Worm (Caenorhabditis elegans) whole organism, L1 larva: ENCODE measurements around the gene C27F2.7.

Experiments used
- C16A3.4 ChIP-seq: fragments of 150-350 bp; optimal IDR thresholded peaks from 2 replicates; lab custom pipeline; 2014; ENCODE audit warnings: missing biosample characterization, missing genetic modification characterization
- F16B12.6 ChIP-seq: fragments of 150-350 bp; optimal IDR thresholded peaks from 2 replicates; lab custom pipeline; 2014; ENCODE audit warnings: missing biosample characterization, missing genetic modification characterization
- aha-1 ChIP-seq: fragments of 150-350 bp; optimal IDR thresholded peaks from 2 replicates; lab custom pipeline; 2014; ENCODE audit warnings: missing biosample characterization, missing genetic modification characterization
- alr-1 ChIP-seq: fragments of 200-800 bp; sonication (Bioruptor generic); optimal IDR thresholded peaks from 2 replicates; lab custom pipeline; 2018; ENCODE audit warnings: borderline replicate concordance, mild to moderate bottlenecking, missing genetic modification characterization, missing compliant biosample characterization
- ceh-63 ChIP-seq: fragments of 200-800 bp; sonication (Bioruptor generic); optimal IDR thresholded peaks from 2 replicates; lab custom pipeline; 2018; ENCODE audit warnings: mild to moderate bottlenecking, missing genetic modification characterization, missing compliant biosample characterization
- ceh-82 ChIP-seq, 3 experiments: fragments of 150-350 bp in 1 of 3; sonication (generic microtip) in 2 of 3; optimal IDR thresholded peaks; 2 replicates each; lab custom pipeline; 2014 to 2017; ENCODE audit warnings: missing biosample characterization in 3 of 3, missing genetic modification characterization in 3 of 3
- ceh-88 ChIP-seq: fragments of 200-800 bp; sonication (Bioruptor generic); IDR thresholded peaks from 2 replicates; pipeline ENCODE4 v1.3.6; 2022; ENCODE audit warnings: missing genetic modification characterization, missing compliant biosample characterization
- ceh-90 ChIP-seq: sonication (generic microtip); optimal IDR thresholded peaks from 2 replicates; lab custom pipeline; 2016; ENCODE audit warnings: missing genetic modification characterization, missing compliant biosample characterization
- ces-1 ChIP-seq: fragments of 150-350 bp; optimal IDR thresholded peaks from 2 replicates; lab custom pipeline; 2014; ENCODE audit warnings: missing biosample characterization, missing genetic modification reagents, missing genetic modification characterization
- dpl-1 ChIP-seq, 3 experiments: fragments of 150-350 bp in 2 of 3; sonication (generic microtip) in 1 of 3; optimal IDR thresholded peaks; 2 replicates each; lab custom pipeline; 2014 to 2017; ENCODE audit warnings: missing biosample characterization in 3 of 3, missing genetic modification characterization in 3 of 3, missing genetic modification reagents in 3 of 3
- efl-1 ChIP-seq, 4 experiments: fragments of 150-350 bp; optimal IDR thresholded peaks in 3 of 4; peaks in 1 of 4; 1 replicate in 1 of 4; 2 replicates in 3 of 4; lab custom pipeline; 2014; ENCODE audit warnings: missing biosample characterization in 2 of 4, missing genetic modification characterization in 2 of 4, missing genetic modification reagents in 2 of 4
- egl-13 ChIP-seq: sonication (generic microtip); optimal IDR thresholded peaks from 2 replicates; lab custom pipeline; 2016; ENCODE audit warnings: missing genotype, missing genetic modification reagents, missing genetic modification characterization, missing compliant biosample characterization
- egl-27 ChIP-seq, 2 experiments: fragments of 150-350 bp in 1 of 2; sonication (generic microtip); optimal IDR thresholded peaks; 3 replicates each; lab custom pipeline; 2017 to 2018; ENCODE audit warnings: missing biosample characterization in 2 of 2, missing genetic modification characterization in 2 of 2, missing genetic modification reagents in 2 of 2
- grh-1 ChIP-seq: fragments of 200-800 bp; sonication (Bioruptor generic); IDR thresholded peaks from 2 replicates; pipeline ENCODE4 v1.3.6; 2022; ENCODE audit warnings: missing genetic modification reagents, missing genetic modification characterization, missing compliant biosample characterization
- hlh-4 ChIP-seq: sonication (generic microtip); optimal IDR thresholded peaks from 2 replicates; lab custom pipeline; 2016; ENCODE audit warnings: mild to moderate bottlenecking, missing genetic modification characterization, missing compliant biosample characterization
- irx-1 ChIP-seq: sonication (generic microtip); optimal IDR thresholded peaks from 2 replicates; lab custom pipeline; 2016; ENCODE audit warnings: missing genetic modification characterization, missing compliant biosample characterization
- isw-1 ChIP-seq: fragments of 200-800 bp; sonication (Bioruptor generic); IDR thresholded peaks from 2 replicates; pipeline ENCODE4 v1.3.6; 2022; ENCODE audit warnings: missing genetic modification characterization, missing compliant biosample characterization
- jun-1 ChIP-seq: fragments of 150-350 bp; optimal IDR thresholded peaks from 2 replicates; lab custom pipeline; 2014; ENCODE audit warnings: missing biosample characterization, missing genetic modification reagents, missing genetic modification characterization
- lin-13 ChIP-seq: fragments of 150-350 bp; optimal IDR thresholded peaks from 2 replicates; lab custom pipeline; 2014; ENCODE audit warnings: missing biosample characterization, missing genetic modification reagents, missing genetic modification characterization
- lin-15B ChIP-seq: fragments of 150-350 bp; sonication (generic microtip); optimal IDR thresholded peaks from 3 replicates; lab custom pipeline; 2014; ENCODE audit warnings: missing biosample characterization, missing genetic modification characterization
- lin-35 ChIP-seq, 2 experiments: fragments of 150-350 bp; optimal IDR thresholded peaks; 2 replicates each; lab custom pipeline; 2014; ENCODE audit warnings: missing biosample characterization in 2 of 2, missing genetic modification characterization in 2 of 2, missing genetic modification reagents in 2 of 2
- lsy-2 ChIP-seq, 2 experiments: fragments of 150-350 bp; optimal IDR thresholded peaks; 2 replicates each; lab custom pipeline; 2014; ENCODE audit warnings: missing biosample characterization in 2 of 2, missing genetic modification characterization in 2 of 2
- mdl-1 ChIP-seq, 2 experiments: fragments of 150-350 bp; optimal IDR thresholded peaks; 2 replicates each; lab custom pipeline; 2014 to 2017; ENCODE audit warnings: missing biosample characterization in 2 of 2, missing genetic modification characterization in 2 of 2, inconsistent platforms in 1 of 2
- mep-1 ChIP-seq: fragments of 150-350 bp; optimal IDR thresholded peaks from 2 replicates; lab custom pipeline; 2014; ENCODE audit warnings: missing biosample characterization, missing genetic modification characterization
- nhr-12 ChIP-seq: sonication (generic microtip); optimal IDR thresholded peaks from 2 replicates; lab custom pipeline; 2017; ENCODE audit warnings: missing biosample characterization, missing genetic modification characterization
- nhr-20 ChIP-seq: sonication (generic microtip); optimal IDR thresholded peaks from 2 replicates; lab custom pipeline; 2016; ENCODE audit warnings: mild to moderate bottlenecking, missing genetic modification characterization, missing compliant biosample characterization
- nhr-47 ChIP-seq: sonication (generic microtip); optimal IDR thresholded peaks from 2 replicates; lab custom pipeline; 2016; ENCODE audit warnings: mild to moderate bottlenecking, missing genetic modification characterization, moderate library complexity, missing compliant biosample characterization
- nhr-71 ChIP-seq: sonication (generic microtip); optimal IDR thresholded peaks from 2 replicates; lab custom pipeline; 2016; ENCODE audit warnings: mild to moderate bottlenecking, missing genetic modification characterization, moderate library complexity, missing compliant biosample characterization
- nhr-77 ChIP-seq: fragments of 150-350 bp; optimal IDR thresholded peaks from 2 replicates; lab custom pipeline; 2014; ENCODE audit warnings: missing biosample characterization, missing genetic modification characterization
- nhr-85 ChIP-seq: sonication (generic microtip); peaks from one replicate; lab custom pipeline; 2016; ENCODE audit warnings: missing genetic modification characterization, inconsistent platforms, missing compliant biosample characterization
- rnt-1 ChIP-seq: sonication (generic microtip); optimal IDR thresholded peaks from 2 replicates; lab custom pipeline; 2016; ENCODE audit warnings: mild to moderate bottlenecking, missing genetic modification characterization, moderate library complexity, missing compliant biosample characterization
- sox-4 ChIP-seq: sonication (generic microtip); optimal IDR thresholded peaks from 2 replicates; lab custom pipeline; 2016; ENCODE audit warnings: missing genetic modification characterization, missing compliant biosample characterization
- sup-37 ChIP-seq: fragments of 200-800 bp; sonication (Bioruptor generic); optimal IDR thresholded peaks from 2 replicates; lab custom pipeline; 2018; ENCODE audit warnings: mild to moderate bottlenecking, missing genetic modification characterization, missing compliant biosample characterization
- unc-30 ChIP-seq: sonication (generic microtip); optimal IDR thresholded peaks from 2 replicates; lab custom pipeline; 2017; ENCODE audit warnings: missing biosample characterization, missing genetic modification characterization
- unc-86 ChIP-seq: sonication (generic microtip); optimal IDR thresholded peaks from 2 replicates; lab custom pipeline; 2016; ENCODE audit warnings: missing genetic modification characterization, missing compliant biosample characterization
- vab-15 ChIP-seq: sonication (generic microtip); optimal IDR thresholded peaks from 2 replicates; lab custom pipeline; 2017; ENCODE audit warnings: missing genotype, mild to moderate bottlenecking, missing genetic modification characterization, missing compliant biosample characterization
- xbp-1 ChIP-seq: sonication (generic microtip); optimal IDR thresholded peaks from 2 replicates; lab custom pipeline; 2016; ENCODE audit warnings: missing genetic modification characterization, missing compliant biosample characterization
- zip-4 ChIP-seq: fragments of 200-800 bp; sonication (Bioruptor generic); optimal IDR thresholded peaks from 2 replicates; lab custom pipeline; 2018; ENCODE audit warnings: mild to moderate bottlenecking, missing genetic modification characterization, moderate library complexity, missing compliant biosample characterization
- ztf-11 ChIP-seq, 2 experiments: sonication (generic microtip); optimal IDR thresholded peaks; 2 replicates each; lab custom pipeline; 2016 to 2017; ENCODE audit warnings: missing genetic modification characterization in 2 of 2, missing biosample characterization in 1 of 2, missing compliant biosample characterization in 1 of 2

Gene C27F2.7

ce11 chrIII:5013915-5014346 lies 29.6 kb upstream of the C27F2.7 start (continued):
- TF ChIP-seq ztf-11 (tag; optimal IDR thresholded peaks at IDR 0.05; lab: Kevin White, UChicago) (peak in 1 of 2 experiments; percentile 81), C16A3.4 (tag; lab: Kevin White, UChicago) (peak; percentile 80), nhr-20 (tag; lab: Kevin White, UChicago) (peak; percentile 86), aha-1 (tag; lab: Kevin White, UChicago) (no peak), nhr-71 (tag; lab: Kevin White, UChicago) (peak; percentile 94), ceh-88 (GFP tag; lab: Robert Waterston, UW) (peak; percentile 55; the same call in 1 of the 2 replicates), sox-4 (tag; lab: Kevin White, UChicago) (peak; percentile 54), nhr-85 (tag; lab: Kevin White, UChicago) (peak; percentile 84), nhr-47 (peak; percentile 88), rnt-1 (tag; lab: Kevin White, UChicago) (peak; percentile 71), lsy-2 (tag; optimal IDR thresholded peaks at IDR 0.05; lab: Kevin White, UChicago) (peak; percentile 83 to 91), egl-27 (tag; optimal IDR thresholded peaks at IDR 0.05; lab: Kevin White, UChicago) (peak in 1 of 2 experiments; percentile 82), xbp-1 (tag; lab: Kevin White, UChicago) (peak; percentile 85), ceh-63 (no peak), mdl-1 (tag; optimal IDR thresholded peaks at IDR 0.05; lab: Kevin White, UChicago) (peak in 1 of 2 experiments; percentile 84), vab-15 (tag; lab: Kevin White, UChicago) (peak; percentile 22), ces-1 (GFP tag; lab: Kevin White, UChicago) (no peak), dpl-1 (GFP tag; optimal IDR thresholded peaks at IDR 0.05; lab: Kevin White, UChicago) (peak; percentile 65 to 69 (median 65)), jun-1 (tag; lab: Kevin White, UChicago) (peak; percentile 85), hlh-4 (no peak), sup-37 (GFP tag; lab: Kevin White, UChicago) (peak; percentile 32), alr-1 (tag; lab: Kevin White, UChicago) (no peak), grh-1 (no peak), lin-15B (tag; lab: Kevin White, UChicago) (peak; percentile 45), nhr-77 (tag; lab: Kevin White, UChicago) (peak; percentile 92), ceh-90 (tag; lab: Kevin White, UChicago) (no peak), irx-1 (tag; lab: Kevin White, UChicago) (peak; percentile 59), mep-1 (peak; percentile 97), isw-1 (GFP tag; lab: Robert Waterston, UW) (peak; percentile 75), ceh-82 (tag; optimal IDR thresholded peaks at IDR 0.05; lab: Kevin White, UChicago) (peak; percentile 57 to 83 (median 80)), nhr-12 (no peak), lin-13 (peak; percentile 82), egl-13 (tag; lab: Kevin White, UChicago) (peak; percentile 75), unc-86 (tag; lab: Kevin White, UChicago) (peak; percentile 89), unc-30 (tag; lab: Kevin White, UChicago) (no peak), F16B12.6 (peak; percentile 13)
- TF ChIP-seq, all 84 proteins: peak for 57

DNA sequence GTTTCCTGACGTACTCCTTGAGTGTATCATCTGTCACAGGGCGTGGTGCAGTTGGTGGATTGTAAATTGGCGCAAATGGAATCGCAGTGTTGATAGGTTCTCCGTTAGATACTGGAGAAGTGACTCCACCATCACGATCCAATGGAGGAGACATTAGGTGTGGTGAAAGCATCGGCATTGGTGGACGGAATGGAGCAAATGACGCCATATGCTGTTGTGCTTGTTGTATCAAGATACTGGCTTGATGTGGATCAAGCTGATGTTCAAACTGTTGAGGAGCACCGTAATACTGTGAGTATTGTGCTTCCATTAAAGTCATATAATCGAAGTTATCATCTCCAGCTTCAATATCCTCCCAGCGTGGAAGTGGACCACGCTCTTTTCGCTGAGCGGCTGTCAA lies 28.2 kb upstream of the C27F2.7 start:
- TF ChIP-seq alr-1 (tag; lab: Kevin White, UChicago) (peak; percentile 81), efl-1 (optimal IDR thresholded peaks at IDR 0.05; lab: Kevin White, UChicago) (no peak), efl-1 (GFP tag; optimal IDR thresholded peaks at IDR 0.05 in 1 of 2; lab: Kevin White, UChicago) (peak in 1 of 2 experiments; percentile 70), zip-4 (GFP tag; lab: Kevin White, UChicago) (no peak), lin-35 (GFP tag; optimal IDR thresholded peaks at IDR 0.05; lab: Kevin White, UChicago) (no peak)
- TF ChIP-seq, all 84 proteins: peak for 2
